Worm (Caenorhabditis elegans): ENCODE data around the gene svh-1.

svh-1 gene

DNA sequence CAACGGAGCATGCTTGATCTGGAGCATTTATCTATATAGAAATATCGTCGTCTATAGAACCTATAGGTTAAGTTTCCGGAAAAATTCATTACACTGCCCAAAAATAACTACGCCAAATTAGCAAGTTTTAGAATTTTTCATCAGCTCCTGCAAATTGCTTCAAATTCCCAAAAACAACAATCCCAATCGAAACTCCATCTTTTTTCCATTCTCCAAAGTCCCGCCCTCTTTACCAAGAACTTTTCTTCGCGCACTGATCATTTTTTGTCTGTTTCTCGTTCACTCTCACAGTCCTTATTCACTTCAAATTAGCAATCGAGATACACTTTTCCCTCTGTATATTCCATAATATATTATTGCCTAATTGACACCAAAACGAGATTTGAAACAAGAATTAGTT is at the start of gene svh-1:
svh-1 (plus strand) TSS at position 301 of the 400 bp plus-strand sequence.
- TF ChIP-seq lin-1 (GFP tag; IDR thresholded peaks at IDR 0.05) (no peak), nhr-41 (GFP tag; IDR thresholded peaks at IDR 0.05) (no peak), Y105C5A.15 (GFP tag; IDR thresholded peaks at IDR 0.05) (no peak), mxl-2 (GFP tag; conservative IDR thresholded peaks at IDR 0.05) (no peak), Y75B8A.6 (GFP tag; IDR thresholded peaks at IDR 0.05) (no peak), dmd-6 (GFP tag; IDR thresholded peaks at IDR 0.05) (no peak), nhr-48 (tag; optimal IDR thresholded peaks at IDR 0.05) (no peak), zip-2 (tag; optimal IDR thresholded peaks at IDR 0.05) (no peak), ceh-32 (tag; optimal IDR thresholded peaks at IDR 0.05; ENCODE audit: poor library complexity) (no peak), lin-29 (GFP tag; IDR thresholded peaks at IDR 0.05) (no peak), unc-130 (GFP tag; optimal IDR thresholded peaks at IDR 0.05) (no peak), lir-3 (tag; optimal IDR thresholded peaks at IDR 0.05) (no peak), R02D3.7 (tag; optimal IDR thresholded peaks at IDR 0.05) (no peak), madf-9 (GFP tag; conservative IDR thresholded peaks at IDR 0.05) (no peak), tra-1 (GFP tag; IDR thresholded peaks at IDR 0.05) (no peak), daf-12 (tag; optimal IDR thresholded peaks at IDR 0.05) (no peak), F10B5.3 (tag; optimal IDR thresholded peaks at IDR 0.05) (no peak), skn-1 (tag; optimal IDR thresholded peaks at IDR 0.05) (no peak), mep-1 (tag; optimal IDR thresholded peaks at IDR 0.05) (no peak), D1046.2 (GFP tag; IDR thresholded peaks at IDR 0.05) (no peak)

- TF ChIP-seq F44E2.7 (GFP tag; IDR thresholded peaks at IDR 0.05), result no peak
- TF ChIP-seq Y75B8A.6 (GFP tag; IDR thresholded peaks at IDR 0.05), result no peak
- TF ChIP-seq unc-62 (GFP tag; optimal IDR thresholded peaks at IDR 0.05 in 1 of 2), result no peak
- no peak for TF ChIP-seq unc-62 (tag; optimal IDR thresholded peaks at IDR 0.05)
- no peak for TF ChIP-seq aly-2 (tag; optimal IDR thresholded peaks at IDR 0.05)
- no peak for TF ChIP-seq Y105C5A.15 (GFP tag; IDR thresholded peaks at IDR 0.05)
- TF ChIP-seq nhr-28 (tag; optimal IDR thresholded peaks at IDR 0.05), result no peak
- TF ChIP-seq ztf-7 (tag; optimal IDR thresholded peaks at IDR 0.05), result no peak
- TF ChIP-seq egl-27 (tag; optimal IDR thresholded peaks at IDR 0.05), result no peak
- TF ChIP-seq daf-12 (tag; optimal IDR thresholded peaks at IDR 0.05), result no peak
- no peak for TF ChIP-seq ZK337.2 (GFP tag; IDR thresholded peaks at IDR 0.05)
- TF ChIP-seq lin-39 (tag; optimal IDR thresholded peaks at IDR 0.05), result no peak
- no peak for TF ChIP-seq dpl-1 (GFP tag; optimal IDR thresholded peaks at IDR 0.05)
Observed at ce11 chrIV:8157161-8157560, 49.3 kb upstream of the svh-1 start, which contains the start of gene B0218.5. Gene B0218.5 (minus strand): TSS chrIV:8157261.

DNA sequence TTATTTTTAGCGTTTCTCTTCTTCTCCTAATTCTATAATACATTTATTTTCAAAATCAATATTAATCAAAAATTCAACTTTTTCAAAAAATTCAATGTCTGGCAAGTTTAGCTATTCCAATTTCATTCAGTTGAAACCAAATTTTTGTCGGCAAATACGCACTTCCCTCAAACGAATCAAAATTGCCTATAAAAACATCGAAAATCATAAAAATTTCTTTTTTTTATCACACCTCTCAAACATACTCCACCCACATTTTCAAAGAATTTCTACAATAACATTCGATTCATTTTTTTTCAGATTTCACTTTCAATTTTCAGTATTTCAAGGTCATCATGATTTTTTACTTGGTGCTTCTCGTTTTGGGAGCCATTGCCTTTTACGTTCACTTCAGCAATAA is 47.3 kb upstream of the svh-1 start, which contains the start of gene faah-1:
faah-1 (plus strand) TSS at position 301 of the 400 bp plus-strand sequence.
- TF ChIP-seq spr-1 (tag; optimal IDR thresholded peaks at IDR 0.05) (no peak), unc-39 (tag; optimal IDR thresholded peaks at IDR 0.05) (no peak), Y48G9A.11 (GFP tag; IDR thresholded peaks at IDR 0.05) (no peak), spr-3 (GFP tag; optimal IDR thresholded peaks at IDR 0.05) (no peak), gei-8 (GFP tag; optimal IDR thresholded peaks at IDR 0.05) (no peak), lin-39 (tag; optimal IDR thresholded peaks at IDR 0.05) (no peak), zfp-3 (GFP tag; conservative IDR thresholded peaks at IDR 0.05) (no peak), hmg-1.1 (GFP tag; IDR thresholded peaks at IDR 0.05) (no peak), ZK337.2 (GFP tag; IDR thresholded peaks at IDR 0.05) (no peak), vab-7 (GFP tag; IDR thresholded peaks at IDR 0.05) (no peak), hif-1 (tag; optimal IDR thresholded peaks at IDR 0.05) (no peak), nhr-77 (tag; optimal IDR thresholded peaks at IDR 0.05) (no peak), ceh-82 (tag; optimal IDR thresholded peaks at IDR 0.05) (no peak), lin-13 (GFP tag; optimal IDR thresholded peaks at IDR 0.05) (no peak), unc-62 (GFP tag; optimal IDR thresholded peaks at IDR 0.05 in 1 of 2) (no peak), unc-62 (tag; optimal IDR thresholded peaks at IDR 0.05) (no peak), pha-4 (GFP tag; IDR thresholded peaks at IDR 0.05) (no peak), pha-4 (tag; optimal IDR thresholded peaks at IDR 0.05) (no peak), madf-9 (GFP tag; conservative IDR thresholded peaks at IDR 0.05) (no peak), Y75B8A.6 (GFP tag; IDR thresholded peaks at IDR 0.05) (no peak), T26A8.4 (GFP tag; IDR thresholded peaks at IDR 0.05) (no peak), F49E8.2 (tag; optimal IDR thresholded peaks at IDR 0.05; ENCODE audit: borderline replicate concordance) (no peak)

Data from whole organism, L4 larva.